Worm (Caenorhabditis elegans): Measurements from ENCODE around the gene F11G11.13.

ce11 chrII:4908160-4908559, 32.2 kb upstream of the F11G11.13 start:
- no peak for TF ChIP-seq rpc-1 (optimal IDR thresholded peaks at IDR 0.05)
- no peak for TF ChIP-seq rpc-1 (tag; optimal IDR thresholded peaks at IDR 0.05)
- no peak for TF ChIP-seq snpc-4 (GFP tag; optimal IDR thresholded peaks at IDR 0.05)
- no peak for TF ChIP-seq snpc-4 (tag; optimal IDR thresholded peaks at IDR 0.05)
- no peak for TF ChIP-seq athp-1 (tag; optimal IDR thresholded peaks at IDR 0.05)

Data from whole organism, young adult.